Fruit fly (Drosophila melanogaster) whole organism: ENCODE measurements around the gene CG6724.

Experiments
- Dll ChIP-seq: fragments of >200 bp; optimal IDR thresholded peaks from 2 replicates; lab custom pipeline; 2017
- psq ChIP-seq: fragments of >200 bp; optimal IDR thresholded peaks from 2 replicates; lab custom pipeline; 2017
- usp ChIP-seq: fragments of >200 bp; optimal IDR thresholded peaks from 2 replicates; lab custom pipeline; 2017; ENCODE audit warnings: missing biosample characterization, missing genetic modification characterization, mixed read lengths

DNA sequence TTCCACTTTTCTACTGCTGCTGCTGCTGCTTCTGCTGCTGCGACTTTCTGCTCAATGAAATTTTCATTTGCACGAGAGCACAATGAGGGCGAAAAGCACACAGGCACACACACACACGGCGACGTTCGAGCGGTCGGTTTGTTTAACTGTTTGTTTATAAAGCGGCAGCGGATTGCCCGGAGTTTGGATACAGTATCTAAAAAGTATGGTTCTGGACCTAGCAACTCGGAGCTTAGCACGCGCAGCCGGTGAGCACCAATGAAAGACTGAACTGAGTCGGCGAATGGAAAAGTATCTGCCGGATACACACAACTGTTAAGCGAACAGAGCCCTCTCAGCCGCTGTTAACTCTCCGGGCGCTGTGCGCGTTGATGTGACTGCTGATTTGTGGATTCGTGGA, 13.7 kb downstream of the CG6724 start, which contains the start of gene CG17124:
- TF ChIP-seq usp (GFP tag; lab: Kevin White, UChicago) (no peak), psq (lab: Kevin White, UChicago) (no peak), Dll (lab: Kevin White, UChicago) (no peak)
